Worm (Caenorhabditis elegans) whole organism, L1 larva: Measurements from ENCODE around the gene phf-31.

Source experiments
- aly-2 ChIP-seq: fragments of 150-350 bp; optimal IDR thresholded peaks from 2 replicates; lab custom pipeline; 2014; ENCODE audit warnings: missing biosample characterization, missing genetic modification characterization
- ama-1 ChIP-seq: fragments of 150-350 bp; optimal IDR thresholded peaks from 2 replicates; lab custom pipeline; 2014
- ces-1 ChIP-seq: fragments of 150-350 bp; optimal IDR thresholded peaks from 2 replicates; lab custom pipeline; 2014; ENCODE audit warnings: missing biosample characterization, missing genetic modification reagents, missing genetic modification characterization
- mdl-1 ChIP-seq, 2 experiments: fragments of 150-350 bp; optimal IDR thresholded peaks; 2 replicates each; lab custom pipeline; 2014 to 2017; ENCODE audit warnings: missing biosample characterization in 2 of 2, missing genetic modification characterization in 2 of 2, inconsistent platforms in 1 of 2
- nhr-76 ChIP-seq: sonication (generic microtip); optimal IDR thresholded peaks from 2 replicates; lab custom pipeline; 2017; ENCODE audit warnings: missing biosample characterization, missing genetic modification characterization
- nhr-90 ChIP-seq: sonication (generic microtip); optimal IDR thresholded peaks from 2 replicates; lab custom pipeline; 2016; ENCODE audit warnings: mild to moderate bottlenecking, missing genetic modification characterization, missing compliant biosample characterization; ENCODE audit not compliant: poor library complexity
- snpc-4 ChIP-seq: fragments of 150-350 bp; optimal IDR thresholded peaks from 2 replicates; lab custom pipeline; 2014; ENCODE audit warnings: missing biosample characterization, missing genetic modification characterization

ce11 chrX:10666871-10667270 is 14.9 kb upstream of the phf-31 start:
- TF ChIP-seq mdl-1 (tag; optimal IDR thresholded peaks at IDR 0.05; lab: Kevin White, UChicago) (no peak), snpc-4 (no peak), nhr-76 (tag; lab: Kevin White, UChicago) (no peak), aly-2 (no peak), ama-1 (no peak), ces-1 (GFP tag; lab: Kevin White, UChicago) (no peak), nhr-90 (tag; lab: Kevin White, UChicago) (no peak)
